Fruit fly (Drosophila melanogaster) whole organism, pupa: ENCODE data around the gene CG9459.

ENCODE experiments used
- CG10348 ChIP-seq: fragments of 200-800 bp; sonication (Bioruptor generic); IDR thresholded peaks from 2 replicates; pipeline ENCODE4 v1.3.6; 2022; ENCODE audit warnings: missing biosample characterization, missing genetic modification characterization
- CG12605 ChIP-seq: fragments of 200-800 bp; sonication (Bioruptor generic); IDR thresholded peaks from 2 replicates; pipeline ENCODE4 v1.3.6; 2022; ENCODE audit warnings: missing biosample characterization, missing genetic modification characterization
- CG14655 ChIP-seq: fragments of 200-800 bp; sonication (Bioruptor generic); optimal IDR thresholded peaks from 3 replicates; lab custom pipeline; 2017; ENCODE audit warnings: mild to moderate bottlenecking, missing biosample characterization, missing genetic modification reagents, missing genetic modification characterization
- CG15710 ChIP-seq: fragments of 200-800 bp; sonication (Bioruptor generic); optimal IDR thresholded peaks from 2 replicates; lab custom pipeline; 2018; ENCODE audit warnings: missing biosample characterization, mild to moderate bottlenecking, missing genetic modification characterization, moderate library complexity
- CG17806 ChIP-seq: fragments of 200-800 bp; sonication (Bioruptor generic); optimal IDR thresholded peaks from 2 replicates; lab custom pipeline; 2018; ENCODE audit warnings: missing biosample characterization, mild to moderate bottlenecking, missing genetic modification characterization, moderate library complexity
- CG32121 ChIP-seq: fragments of 200-800 bp; sonication (Bioruptor generic); IDR thresholded peaks from 2 replicates; pipeline ENCODE4 v1.3.6; 2022; ENCODE audit warnings: missing biosample characterization, missing genetic modification characterization
- CG34367 ChIP-seq: fragments of 200-800 bp; sonication (Bioruptor generic); optimal IDR thresholded peaks from 2 replicates; lab custom pipeline; 2018; ENCODE audit warnings: missing biosample characterization, mild to moderate bottlenecking, missing genetic modification characterization
- CG4496 ChIP-seq: fragments of 200-800 bp; sonication (Bioruptor generic); IDR thresholded peaks from 3 replicates; pipeline ENCODE4 v1.3.6; 2022; ENCODE audit warnings: missing biosample characterization, missing genetic modification characterization
- CG8159 ChIP-seq: fragments of 200-800 bp; sonication (Bioruptor generic); optimal IDR thresholded peaks from 3 replicates; lab custom pipeline; 2018; ENCODE audit warnings: missing biosample characterization, mild to moderate bottlenecking, missing genetic modification characterization, moderate library complexity
- CG8301 ChIP-seq: fragments of 200-800 bp; sonication (Bioruptor generic); optimal IDR thresholded peaks from 2 replicates; lab custom pipeline; 2018; ENCODE audit warnings: missing biosample characterization, mild to moderate bottlenecking, missing genetic modification characterization
- EcR ChIP-seq: fragments of 200-800 bp; sonication (Bioruptor generic); optimal IDR thresholded peaks from 3 replicates; lab custom pipeline; 2019; ENCODE audit warnings: missing biosample characterization, missing genetic modification characterization, mild to moderate bottlenecking, moderate library complexity, missing genetic modification reagents
- Pif1A ChIP-seq: fragments of 200-800 bp; sonication (Bioruptor generic); optimal IDR thresholded peaks from 3 replicates; lab custom pipeline; 2016; ENCODE audit warnings: missing biosample characterization, missing genetic modification characterization
- Snoo ChIP-seq: fragments of 200-800 bp; sonication (Bioruptor generic); optimal IDR thresholded peaks from 3 replicates; lab custom pipeline; 2017; ENCODE audit warnings: missing biosample characterization, mild to moderate bottlenecking, missing genetic modification characterization, inconsistent platforms
- fd96Ca ChIP-seq: fragments of 200-800 bp; sonication (Bioruptor generic); IDR thresholded peaks from 3 replicates; pipeline ENCODE4 v1.3.6; 2022; ENCODE audit warnings: missing biosample characterization, missing genetic modification characterization

DNA sequence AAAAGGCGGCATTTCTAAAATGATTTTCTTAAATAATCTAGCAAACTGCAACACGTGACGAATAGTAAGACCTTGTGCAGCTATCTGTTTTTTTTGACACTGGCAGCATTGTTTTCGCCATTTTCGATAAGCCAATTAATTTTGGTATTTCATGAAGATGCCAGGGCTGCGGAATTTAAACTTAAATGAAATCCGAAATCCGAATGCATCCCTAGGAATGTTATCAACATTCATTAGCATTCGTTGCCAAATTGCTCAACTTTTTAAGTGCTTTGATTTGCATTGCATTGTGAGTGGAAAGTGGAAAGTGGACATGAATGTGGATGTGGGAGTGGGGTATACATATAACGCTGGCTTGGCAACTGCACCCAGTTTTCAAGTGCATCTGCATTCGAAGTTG is 2.9 kb upstream of the CG9459 start, which contains the start of gene CG42857:
- no peak for TF ChIP-seq CG4496
- TF ChIP-seq CG34367 (tag; lab: Kevin White, UChicago) = no peak
- no peak for TF ChIP-seq CG17806
- TF ChIP-seq EcR = no peak
- TF ChIP-seq Pif1A (GFP tag; lab: Kevin White, UChicago) = no peak
- no peak for TF ChIP-seq CG15710 (tag; lab: Kevin White, UChicago)
- no peak for TF ChIP-seq CG10348 (GFP tag; lab: Robert Waterston, UW)
- TF ChIP-seq CG14655 = no peak
- TF ChIP-seq CG8301 = no peak
- no peak for TF ChIP-seq Snoo (tag; lab: Kevin White, UChicago)
- no peak for TF ChIP-seq fd96Ca (GFP tag; lab: Robert Waterston, UW)
- TF ChIP-seq CG12605 (GFP tag; lab: Robert Waterston, UW) = no peak
- TF ChIP-seq CG32121 = no peak
- no peak for TF ChIP-seq CG8159 (tag; lab: Kevin White, UChicago)
